Worm (Caenorhabditis elegans): ENCODE measurements around the gene sre-35.

sre-35 gene

ce11 chrII:12432356-12432755 is 20.3 kb downstream of the sre-35 start, which contains the start of gene dct-12:
dct-12 (minus strand) TSS chrII:12432456.
- no peak for TF ChIP-seq F16B12.6 (tag; optimal IDR thresholded peaks at IDR 0.05)
- no peak for TF ChIP-seq C16A3.4 (tag; optimal IDR thresholded peaks at IDR 0.05)
- TF ChIP-seq hlh-4 (tag; optimal IDR thresholded peaks at IDR 0.05) = no peak
- TF ChIP-seq mef-2 (tag; optimal IDR thresholded peaks at IDR 0.05) = no peak
- no peak for TF ChIP-seq C34B4.2 (tag; optimal IDR thresholded peaks at IDR 0.05)
- TF ChIP-seq jun-1 (tag; optimal IDR thresholded peaks at IDR 0.05) = no peak
- no peak for TF ChIP-seq fkh-4 (tag; optimal IDR thresholded peaks at IDR 0.05; ENCODE audit: borderline replicate concordance)

- TF ChIP-seq fkh-8 (tag; optimal IDR thresholded peaks at IDR 0.05) = no peak
- no peak for TF ChIP-seq nhr-28 (tag; optimal IDR thresholded peaks at IDR 0.05)
- TF ChIP-seq sox-4 (tag; optimal IDR thresholded peaks at IDR 0.05) = no peak
- no peak for TF ChIP-seq nhr-71 (tag; optimal IDR thresholded peaks at IDR 0.05)
- no peak for TF ChIP-seq dsc-1 (tag; optimal IDR thresholded peaks at IDR 0.05)
- TF ChIP-seq pag-3 (tag; optimal IDR thresholded peaks at IDR 0.05; ENCODE audit: borderline replicate concordance, insufficient read depth) = no peak
- no peak for TF ChIP-seq sup-37 (GFP tag; optimal IDR thresholded peaks at IDR 0.05)
- TF ChIP-seq nhr-77 (tag; optimal IDR thresholded peaks at IDR 0.05) = no peak
- no peak for TF ChIP-seq efl-3 (GFP tag; optimal IDR thresholded peaks at IDR 0.05)
- TF ChIP-seq efl-1 (optimal IDR thresholded peaks at IDR 0.05) = no peak
- TF ChIP-seq efl-1 (GFP tag; optimal IDR thresholded peaks at IDR 0.05 in 1 of 2) = no peak
- TF ChIP-seq dpl-1 (GFP tag; optimal IDR thresholded peaks at IDR 0.05) = no peak
- TF ChIP-seq skn-1 (tag; optimal IDR thresholded peaks at IDR 0.05) = no peak
- TF ChIP-seq lin-14 (GFP tag; optimal IDR thresholded peaks at IDR 0.05) = no peak
- no peak for TF ChIP-seq unc-98 (GFP tag; IDR thresholded peaks at IDR 0.05)
- TF ChIP-seq unc-30 (tag; optimal IDR thresholded peaks at IDR 0.05) = no peak
- TF ChIP-seq C16A3.4 (tag; optimal IDR thresholded peaks at IDR 0.05) = no peak
Observed at ce11 chrII:12429743-12430142, 22.9 kb downstream of the sre-35 start, which contains the start of gene Y57A10C.8. Y57A10C.8 (minus strand) TSS chrII:12429843.

DNA sequence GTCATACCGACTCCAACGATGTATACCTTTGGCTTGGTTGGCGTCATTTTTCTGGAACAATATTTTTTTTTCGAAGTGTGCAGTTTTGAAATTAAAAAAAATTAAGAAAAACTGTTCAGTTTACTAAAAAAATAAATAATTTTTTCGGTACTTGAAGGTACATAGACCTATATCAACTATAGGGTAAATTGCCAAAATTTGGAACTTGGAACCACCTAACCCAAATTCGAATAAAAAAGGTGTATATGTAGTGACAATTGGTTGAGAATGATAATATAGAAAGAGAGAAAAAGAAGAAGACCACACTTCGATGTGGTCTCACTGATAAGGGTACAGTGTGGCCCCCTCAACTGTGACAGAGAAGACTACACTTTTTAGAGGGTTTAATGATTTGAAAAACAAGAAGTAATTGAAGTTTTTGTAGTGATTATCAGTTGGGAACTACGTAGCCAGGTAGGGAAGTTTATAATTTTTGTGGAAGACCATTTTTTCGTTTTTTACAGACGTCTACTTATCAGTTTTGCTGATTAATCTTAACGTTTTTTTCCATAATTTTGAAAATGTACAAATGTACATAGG is 26.9 kb downstream of the sre-35 start, which contains the start of gene daf-22:
Gene daf-22, minus strand, starts transcription at position 51 of the 579 bp plus-strand sequence.
- no peak for TF ChIP-seq nhr-85 (tag)
- TF ChIP-seq nhr-20 (tag; optimal IDR thresholded peaks at IDR 0.05) = peak; percentile 75
- TF ChIP-seq lin-35 (GFP tag; optimal IDR thresholded peaks at IDR 0.05) = peak in 1 of 2 experiments; percentile 41
- no peak for TF ChIP-seq vab-15 (tag; optimal IDR thresholded peaks at IDR 0.05)
- peak; percentile 15 for TF ChIP-seq hpl-2 (GFP tag; optimal IDR thresholded peaks at IDR 0.05)
- peak; percentile 5 for TF ChIP-seq nhr-90 (tag; optimal IDR thresholded peaks at IDR 0.05; ENCODE audit: poor library complexity)
- peak; percentile 84 for TF ChIP-seq elt-2 (tag; optimal IDR thresholded peaks at IDR 0.05)
- peak; percentile 3 for TF ChIP-seq snu-23 (GFP tag; optimal IDR thresholded peaks at IDR 0.05)
- TF ChIP-seq elt-3 (tag; optimal IDR thresholded peaks at IDR 0.05) = peak in 3 of 6 experiments; percentile 25 to 74 (median 45)
- TF ChIP-seq blmp-1 (tag; optimal IDR thresholded peaks at IDR 0.05) = peak; percentile 5
- TF ChIP-seq hlh-4 (tag; optimal IDR thresholded peaks at IDR 0.05) = no peak
- TF ChIP-seq ztf-11 (tag; optimal IDR thresholded peaks at IDR 0.05) = no peak
- TF ChIP-seq efl-1 (optimal IDR thresholded peaks at IDR 0.05) = no peak
- peak in 1 of 2 experiments; percentile 80 for TF ChIP-seq efl-1 (GFP tag; optimal IDR thresholded peaks at IDR 0.05 in 1 of 2)

DNA sequence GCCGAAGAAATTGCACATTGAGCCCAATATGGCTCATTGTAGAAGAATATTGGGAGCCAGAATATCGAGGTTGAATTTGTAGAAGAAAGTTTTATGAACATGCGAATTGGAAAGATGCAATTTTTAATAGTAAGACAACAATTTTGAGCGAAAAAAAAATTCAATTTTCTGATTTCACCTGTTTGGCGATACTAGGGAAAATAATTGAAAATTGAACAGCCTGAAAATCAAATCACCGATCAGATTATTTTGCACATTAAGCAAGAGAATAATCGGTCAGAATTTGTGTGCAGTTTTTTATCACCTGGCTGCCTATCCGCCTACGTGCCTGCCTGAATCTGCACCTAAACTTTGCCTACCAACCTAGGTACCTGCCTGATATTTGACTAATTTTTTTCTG is 32.2 kb downstream of the sre-35 start, which contains the start of gene sre-26:
Gene sre-26, minus strand, starts transcription at position 101 of the 400 bp plus-strand sequence.
- TF ChIP-seq rnt-1 (tag; optimal IDR thresholded peaks at IDR 0.05) (no peak), zag-1 (tag; optimal IDR thresholded peaks at IDR 0.05) (no peak), Y116A8C.19 (tag; optimal IDR thresholded peaks at IDR 0.05; ENCODE audit: borderline replicate concordance) (no peak), hlh-17 (GFP tag; optimal IDR thresholded peaks at IDR 0.05; ENCODE audit: borderline replicate concordance) (no peak)

Data from whole organism, L1 larva.